Worm (Caenorhabditis elegans): ENCODE measurements around the gene C29E4.12.
A peak's percentile ranks its signal among the peaks of the same experiment; 100 is the strongest.

Gene C29E4.12

DNA sequence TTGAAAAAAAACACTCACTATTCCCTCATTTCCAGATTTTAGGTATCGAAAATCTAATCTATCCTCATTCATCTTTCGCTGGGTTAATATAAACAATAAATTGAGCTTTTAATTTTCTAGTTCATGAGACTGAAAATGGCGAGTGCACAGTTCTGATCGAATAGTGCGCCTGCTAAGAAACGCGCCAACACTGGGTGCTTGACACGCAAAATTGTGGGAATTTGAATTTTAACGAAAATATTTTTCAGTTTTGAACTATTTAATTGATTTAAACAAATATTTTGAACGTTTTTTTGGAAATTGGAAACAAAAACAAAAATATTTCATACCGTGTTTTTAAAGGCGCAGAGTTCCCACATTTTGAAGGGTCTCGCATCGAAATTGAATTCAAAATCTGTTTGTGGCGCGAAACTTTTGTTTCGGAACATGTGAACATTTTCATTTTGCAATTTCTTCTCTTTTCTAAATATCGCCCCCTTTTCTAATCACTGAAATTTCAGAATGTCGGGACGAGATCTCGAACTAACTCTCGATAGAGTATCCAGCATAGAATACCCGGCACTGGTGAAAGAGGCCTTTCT lies 12.3 kb upstream of the C29E4.12 start, which contains the start of the genes C29E4.13 and npp-15 (continued):
- TF ChIP-seq ceh-100 (GFP tag; IDR thresholded peaks at IDR 0.05) (no peak), rcor-1 (GFP tag; IDR thresholded peaks at IDR 0.05) (no peak), Y56A3A.18 (GFP tag; IDR thresholded peaks at IDR 0.05) (no peak), dpl-1 (GFP tag; optimal IDR thresholded peaks at IDR 0.05) (peak; percentile 72)

DNA sequence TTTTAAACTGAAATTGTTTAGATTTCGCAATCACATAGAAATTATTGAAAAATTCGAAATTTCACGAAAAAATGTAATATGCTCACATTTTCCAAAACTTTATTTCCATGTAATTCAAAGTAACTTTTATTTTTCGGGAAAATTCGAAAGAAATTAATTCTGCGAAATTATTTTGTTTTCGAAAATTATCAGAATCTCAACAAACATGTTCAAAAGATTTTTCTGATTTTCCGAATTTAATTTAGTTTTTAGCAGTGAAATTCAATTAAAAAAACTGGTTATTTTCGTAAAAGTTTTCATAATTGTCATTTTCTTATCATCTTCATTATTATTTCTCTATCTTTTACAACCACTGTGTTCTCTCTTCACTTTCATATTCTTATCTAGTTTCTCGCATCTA lies 7.7 kb upstream of the C29E4.12 start, which contains the start of gene ran-2:
Gene ran-2 (plus strand): TSS at position 301 of the 400 bp plus-strand sequence.
- TF ChIP-seq cebp-1 (GFP tag; IDR thresholded peaks at IDR 0.05): no peak
- peak; percentile 85 for TF ChIP-seq cebp-1 (tag; optimal IDR thresholded peaks at IDR 0.05)
- TF ChIP-seq pbrm-1 (GFP tag; IDR thresholded peaks at IDR 0.05): no peak

- TF ChIP-seq ceh-91 (GFP tag; IDR thresholded peaks at IDR 0.05): no peak
- TF ChIP-seq lsl-1 (GFP tag; optimal IDR thresholded peaks at IDR 0.05): no peak
- no peak for TF ChIP-seq ekl-4 (GFP tag; IDR thresholded peaks at IDR 0.05)
- no peak for TF ChIP-seq rec-8 (tag; optimal IDR thresholded peaks at IDR 0.05)
- no peak for TF ChIP-seq mxl-1 (tag; optimal IDR thresholded peaks at IDR 0.05)
- no peak for TF ChIP-seq lsy-27 (tag; optimal IDR thresholded peaks at IDR 0.05; ENCODE audit: borderline replicate concordance, insufficient read depth)
- no peak for TF ChIP-seq snpc-1.1 (tag; optimal IDR thresholded peaks at IDR 0.05; ENCODE audit: insufficient read depth)
- no peak for TF ChIP-seq mes-4 (tag; optimal IDR thresholded peaks at IDR 0.05)
- no peak for TF ChIP-seq akir-1 (GFP tag; optimal IDR thresholded peaks at IDR 0.05)
- TF ChIP-seq rpc-1 (optimal IDR thresholded peaks at IDR 0.05): no peak
- TF ChIP-seq rpc-1 (tag; optimal IDR thresholded peaks at IDR 0.05): no peak
- TF ChIP-seq gei-17 (GFP tag; optimal IDR thresholded peaks at IDR 0.05): no peak
- no peak for TF ChIP-seq die-1 (tag; optimal IDR thresholded peaks at IDR 0.05)
- TF ChIP-seq T26A5.8 (tag; optimal IDR thresholded peaks at IDR 0.05): no peak
- TF ChIP-seq C06A6.2 (GFP tag; conservative IDR thresholded peaks at IDR 0.05): no peak
- no peak for TF ChIP-seq F49E8.2 (tag; optimal IDR thresholded peaks at IDR 0.05; ENCODE audit: insufficient read depth)
- no peak for TF ChIP-seq lin-54 (GFP tag; optimal IDR thresholded peaks at IDR 0.05)
These were observed 3.4 kb upstream of the C29E4.12 start, which contains the start of gene C29E4.10 for ce11 chrIII:7937548-7937947. C29E4.10 (plus strand) TSS chrIII:7937848.

DNA sequence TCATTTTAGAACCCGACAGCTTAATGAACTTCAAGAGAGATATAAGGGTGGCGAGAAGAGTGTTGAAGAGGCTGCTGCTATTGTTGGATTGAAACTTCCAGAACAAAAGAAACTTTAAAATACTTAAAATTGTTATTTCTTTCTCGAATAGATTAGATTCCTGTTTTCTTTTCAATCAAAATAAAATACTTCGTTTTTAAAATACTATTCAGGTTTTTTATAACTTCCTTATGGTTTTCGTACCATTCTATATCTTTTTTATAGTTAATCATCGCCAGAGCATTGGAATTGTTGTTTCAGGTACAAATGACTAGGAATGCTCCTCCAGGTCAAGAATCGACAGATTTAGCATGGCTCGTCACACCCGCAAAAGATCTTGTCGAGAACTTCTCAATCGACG lies 466 bp downstream of the C29E4.12 start, which contains the start of gene kle-2:
Gene kle-2 (plus strand): TSS at position 301 of the 400 bp plus-strand sequence.
- TF ChIP-seq F57C9.4 (tag; optimal IDR thresholded peaks at IDR 0.05) (no peak), ztf-26 (tag; optimal IDR thresholded peaks at IDR 0.05) (no peak), snpc-1.3 (tag; optimal IDR thresholded peaks at IDR 0.05; ENCODE audit: insufficient read depth) (no peak), bed-1 (GFP tag; IDR thresholded peaks at IDR 0.05) (no peak), tbx-9 (tag; optimal IDR thresholded peaks at IDR 0.05; ENCODE audit: borderline replicate concordance) (no peak)

ce11 chrIII:7946968-7947491 lies 6.1 kb downstream of the C29E4.12 start, which contains the start of gene gsto-1:
gsto-1 (minus strand) TSS chrIII:7947018.
- TF ChIP-seq egrh-3 (GFP tag; IDR thresholded peaks at IDR 0.05) (no peak), cebp-2 (GFP tag; IDR thresholded peaks at IDR 0.05) (no peak), F55B11.4 (tag; optimal IDR thresholded peaks at IDR 0.05; ENCODE audit: borderline replicate concordance, insufficient read depth) (no peak), nhr-80 (tag; optimal IDR thresholded peaks at IDR 0.05) (peak; percentile 19)

All from whole organism, young adult.